Worm (Caenorhabditis elegans) whole organism, late embryonic: ENCODE data around the gene C01B9.1.

Source experiments
- dmd-4 ChIP-seq: sonication (generic microtip); optimal IDR thresholded peaks from 2 replicates; lab custom pipeline; 2016; ENCODE audit warnings: borderline replicate concordance, missing genetic modification characterization, missing compliant biosample characterization
- madf-2 ChIP-seq: sonication (generic microtip); optimal IDR thresholded peaks from 2 replicates; lab custom pipeline; 2017; ENCODE audit warnings: missing genetic modification characterization, missing compliant biosample characterization
- nfya-1 ChIP-seq: sonication (generic microtip); optimal IDR thresholded peaks from 2 replicates; lab custom pipeline; 2017; ENCODE audit warnings: missing genetic modification characterization, mild to moderate bottlenecking, missing compliant biosample characterization, antibody characterized with exemption, moderate library complexity
- pha-4 ChIP-seq: fragments of 150-350 bp; optimal IDR thresholded peaks from 2 replicates; lab custom pipeline; 2018; ENCODE audit warnings: missing biosample characterization, missing genetic modification reagents, missing genetic modification characterization
- sox-4 ChIP-seq: sonication (generic microtip); optimal IDR thresholded peaks from 2 replicates; lab custom pipeline; 2017; ENCODE audit warnings: mild to moderate bottlenecking, missing genetic modification characterization, inconsistent platforms, missing compliant biosample characterization
- ztf-16 ChIP-seq: sonication (generic microtip); optimal IDR thresholded peaks from 2 replicates; lab custom pipeline; 2017; ENCODE audit warnings: missing genetic modification characterization, missing compliant biosample characterization

DNA sequence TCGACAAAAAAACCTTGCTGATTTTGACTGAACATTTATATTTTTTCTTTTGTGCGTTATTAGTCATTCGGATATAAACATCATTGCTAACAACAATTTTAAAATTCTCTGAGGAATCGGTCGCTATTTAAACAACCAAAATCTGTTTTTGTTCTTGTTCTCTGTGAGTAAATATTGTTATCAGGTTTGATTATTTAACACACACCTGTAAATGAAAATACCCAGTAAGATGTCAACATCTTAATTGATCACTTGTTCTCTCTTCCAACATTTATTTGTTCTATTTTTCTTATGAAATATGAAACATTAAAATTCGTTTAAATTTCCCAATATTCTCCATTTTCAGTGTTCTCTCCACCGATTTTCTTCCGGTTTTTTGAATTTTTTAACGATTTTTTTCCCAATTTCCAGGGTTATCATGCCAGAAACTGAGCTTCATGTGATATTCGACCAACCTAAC is 8.3 kb upstream of the C01B9.1 start, which contains the start of gene arrd-11:
- TF ChIP-seq nfya-1 (tag; lab: Kevin White, UChicago) (no peak), madf-2 (no peak), dmd-4 (tag; lab: Kevin White, UChicago) (no peak), pha-4 (tag; lab: Kevin White, UChicago) (no peak), sox-4 (tag; lab: Kevin White, UChicago) (no peak), ztf-16 (no peak)
